Worm (Caenorhabditis elegans): ENCODE measurements around the gene Y54E2A.8.

Gene Y54E2A.8

ce11 chrII:14794935-14795454 is 16.9 kb downstream of the Y54E2A.8 start, which contains the start of gene eif-3.B (continued):
- TF ChIP-seq sptf-1 (tag; optimal IDR thresholded peaks at IDR 0.05) = no peak
- TF ChIP-seq nhr-28 (tag; optimal IDR thresholded peaks at IDR 0.05) = peak; percentile 26
- peak; percentile 94 for TF ChIP-seq lin-15B (tag; optimal IDR thresholded peaks at IDR 0.05)
- peak; percentile 55 for TF ChIP-seq hlh-17 (GFP tag; optimal IDR thresholded peaks at IDR 0.05; ENCODE audit: borderline replicate concordance)
- TF ChIP-seq grh-1 (GFP tag; IDR thresholded peaks at IDR 0.05) = peak; percentile 85
- TF ChIP-seq pqm-1 (tag; optimal IDR thresholded peaks at IDR 0.05) = no peak
- TF ChIP-seq lin-39 (tag; optimal IDR thresholded peaks at IDR 0.05) = peak; percentile 92

- TF ChIP-seq ceh-90 (tag; optimal IDR thresholded peaks at IDR 0.05) (peak; percentile 13), ets-5 (GFP tag; IDR thresholded peaks at IDR 0.05) (no peak), sptf-1 (tag; optimal IDR thresholded peaks at IDR 0.05) (no peak), mab-9 (GFP tag; IDR thresholded peaks at IDR 0.05) (no peak), fkh-8 (tag; optimal IDR thresholded peaks at IDR 0.05) (no peak), ceh-63 (GFP tag; optimal IDR thresholded peaks at IDR 0.05) (no peak), elt-3 (tag; optimal IDR thresholded peaks at IDR 0.05) (no peak), ceh-8 (GFP tag; optimal IDR thresholded peaks at IDR 0.05) (no peak), pag-3 (tag; optimal IDR thresholded peaks at IDR 0.05; ENCODE audit: borderline replicate concordance, insufficient read depth) (no peak), fkh-4 (tag; optimal IDR thresholded peaks at IDR 0.05; ENCODE audit: borderline replicate concordance) (no peak), nhr-11 (tag; optimal IDR thresholded peaks at IDR 0.05) (no peak), lin-39 (tag; optimal IDR thresholded peaks at IDR 0.05) (no peak), grh-1 (GFP tag; IDR thresholded peaks at IDR 0.05) (no peak), jun-1 (tag; optimal IDR thresholded peaks at IDR 0.05) (no peak), mef-2 (tag; optimal IDR thresholded peaks at IDR 0.05) (no peak), mdl-1 (tag; optimal IDR thresholded peaks at IDR 0.05) (no peak), nhr-85 (tag) (no peak), ztf-11 (tag; optimal IDR thresholded peaks at IDR 0.05) (no peak), vab-15 (tag; optimal IDR thresholded peaks at IDR 0.05) (no peak), rnt-1 (tag; optimal IDR thresholded peaks at IDR 0.05) (no peak), lin-14 (GFP tag; optimal IDR thresholded peaks at IDR 0.05) (no peak), fos-1 (tag; optimal IDR thresholded peaks at IDR 0.05) (no peak), isw-1 (GFP tag; IDR thresholded peaks at IDR 0.05) (no peak), lin-13 (GFP tag; optimal IDR thresholded peaks at IDR 0.05) (no peak), nhr-237 (tag; optimal IDR thresholded peaks at IDR 0.05) (no peak), dsc-1 (tag; optimal IDR thresholded peaks at IDR 0.05) (peak; percentile 4), blmp-1 (tag; optimal IDR thresholded peaks at IDR 0.05) (peak; percentile 14), ztf-4 (tag; optimal IDR thresholded peaks at IDR 0.05) (no peak), F16B12.6 (tag; optimal IDR thresholded peaks at IDR 0.05) (peak; percentile 86), irx-1 (tag; optimal IDR thresholded peaks at IDR 0.05) (no peak), efl-3 (GFP tag; optimal IDR thresholded peaks at IDR 0.05) (no peak), aha-1 (tag; optimal IDR thresholded peaks at IDR 0.05) (no peak), egl-13 (tag; optimal IDR thresholded peaks at IDR 0.05) (no peak), hlh-4 (tag; optimal IDR thresholded peaks at IDR 0.05) (no peak), tbx-2 (tag; optimal IDR thresholded peaks at IDR 0.05) (no peak), hlh-17 (GFP tag; optimal IDR thresholded peaks at IDR 0.05; ENCODE audit: borderline replicate concordance) (no peak), nhr-84 (tag; optimal IDR thresholded peaks at IDR 0.05) (no peak), nhr-76 (tag; optimal IDR thresholded peaks at IDR 0.05) (no peak), C04F5.9 (tag; optimal IDR thresholded peaks at IDR 0.05) (no peak), nhr-90 (tag; optimal IDR thresholded peaks at IDR 0.05; ENCODE audit: poor library complexity) (no peak), lin-35 (GFP tag; optimal IDR thresholded peaks at IDR 0.05) (peak; percentile 11 to 53), lir-3 (tag; optimal IDR thresholded peaks at IDR 0.05; ENCODE audit: poor library complexity) (peak; percentile 22), elt-2 (tag; optimal IDR thresholded peaks at IDR 0.05) (no peak), zag-1 (tag; optimal IDR thresholded peaks at IDR 0.05) (no peak), aly-2 (tag; optimal IDR thresholded peaks at IDR 0.05) (peak; percentile 57), pax-3 (tag; optimal IDR thresholded peaks at IDR 0.05) (no peak), ama-1 (optimal IDR thresholded peaks at IDR 0.05) (peak; percentile 8)
Observed at ce11 chrII:14798047-14798522, 19.9 kb downstream of the Y54E2A.8 start, which contains the start of gene tbc-20. TSS of gene tbc-20 (plus strand) at chrII:14798472.

Measured in whole organism, L1 larva.